Fruit fly (Drosophila melanogaster): ENCODE results near the gene CG10646.
A peak's percentile ranks its signal among the peaks of the same experiment; 100 is the strongest.

The CG10646 gene

DNA sequence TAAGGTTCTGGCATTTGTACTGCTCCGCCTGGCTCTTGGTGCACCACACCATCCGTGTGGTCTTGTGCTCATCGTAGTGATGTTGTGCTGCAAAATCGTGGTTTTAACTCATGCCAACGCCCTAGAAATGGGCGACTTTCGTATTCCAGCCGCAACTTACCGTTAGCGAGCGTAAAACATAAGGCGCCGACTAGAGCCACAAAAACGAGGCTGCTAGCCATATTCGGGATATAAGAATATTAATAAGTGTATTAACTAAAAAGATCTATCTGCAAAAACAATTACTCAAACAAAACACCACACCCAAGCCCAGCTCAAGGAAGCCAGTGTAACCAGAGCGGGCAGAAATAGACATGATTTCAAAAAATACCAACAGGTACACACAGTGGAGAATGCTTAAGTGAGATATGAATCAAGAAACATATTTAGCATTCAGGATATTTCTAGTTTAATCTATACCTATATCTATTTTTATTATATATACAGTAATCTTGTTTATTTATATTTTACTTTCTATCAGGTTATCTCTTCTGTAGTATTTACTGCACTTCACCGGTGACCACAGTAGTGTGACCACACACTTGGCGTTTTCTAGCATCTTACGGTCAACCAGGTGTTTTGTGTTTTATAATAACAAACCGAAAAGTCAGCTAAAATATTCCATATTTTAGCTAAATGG lies 29.8 kb upstream of the CG10646 start, which contains the start of the genes Tsf2 and CG34242 (continued):
- TF ChIP-seq fd3F (GFP tag; optimal IDR thresholded peaks at IDR 0.05), result peak; percentile 6
- no peak for TF ChIP-seq maf-S (GFP tag; optimal IDR thresholded peaks at IDR 0.05)
- no peak for TF ChIP-seq pnt (GFP tag; optimal IDR thresholded peaks at IDR 0.05)
- no peak for TF ChIP-seq aop (GFP tag; IDR thresholded peaks at IDR 0.05)
- peak; percentile 97 for TF ChIP-seq esg (GFP tag; conservative IDR thresholded peaks at IDR 0.05)
- peak; percentile 57 for TF ChIP-seq pzg (GFP tag; optimal IDR thresholded peaks at IDR 0.05)
- no peak for TF ChIP-seq CG6791 (GFP tag; IDR thresholded peaks at IDR 0.05; ENCODE audit: partially characterized antibody)
- TF ChIP-seq CG6765 (GFP tag; optimal IDR thresholded peaks at IDR 0.05), result no peak
- TF ChIP-seq CG31224 (GFP tag; IDR thresholded peaks at IDR 0.05), result peak; percentile 67
- peak; percentile 79 for TF ChIP-seq C15 (GFP tag; IDR thresholded peaks at IDR 0.05)
- peak; percentile 1 for TF ChIP-seq CG12155 (GFP tag; optimal IDR thresholded peaks at IDR 0.05)
- TF ChIP-seq CG2678 (tag; optimal IDR thresholded peaks at IDR 0.05), result peak; percentile 93
- peak; percentile 10 for TF ChIP-seq CTCF (GFP tag; optimal IDR thresholded peaks at IDR 0.05)
- no peak for TF ChIP-seq sqz (GFP tag; optimal IDR thresholded peaks at IDR 0.05)
- no peak for TF ChIP-seq br (optimal IDR thresholded peaks at IDR 0.05)
- no peak for TF ChIP-seq D (optimal IDR thresholded peaks at IDR 0.05)
- peak; percentile 66 for TF ChIP-seq D (GFP tag; optimal IDR thresholded peaks at IDR 0.05)
- TF ChIP-seq CG10959 (GFP tag; IDR thresholded peaks at IDR 0.05), result peak; percentile 68
- TF ChIP-seq repo (GFP tag; optimal IDR thresholded peaks at IDR 0.05), result no peak
- TF ChIP-seq her (GFP tag; optimal IDR thresholded peaks at IDR 0.05), result no peak
- no peak for TF ChIP-seq CG17328 (GFP tag; IDR thresholded peaks at IDR 0.05)
- no peak for TF ChIP-seq chm (GFP tag; IDR thresholded peaks at IDR 0.05)
- peak in 1 of 2 experiments; percentile 6 for TF ChIP-seq dpn (GFP tag; optimal IDR thresholded peaks at IDR 0.05)
- TF ChIP-seq shn (GFP tag; optimal IDR thresholded peaks at IDR 0.05), result no peak
- peak; percentile 69 for TF ChIP-seq CG30020 (tag; optimal IDR thresholded peaks at IDR 0.05)
- TF ChIP-seq zf30C (GFP tag; optimal IDR thresholded peaks at IDR 0.05), result no peak
- TF ChIP-seq CG12659 (GFP tag; optimal IDR thresholded peaks at IDR 0.05), result peak; percentile 56
- peak; percentile 24; the same call in 1 of the 2 replicates for TF ChIP-seq E2f2 (GFP tag; IDR thresholded peaks at IDR 0.05)
- TF ChIP-seq CG17361 (GFP tag; IDR thresholded peaks at IDR 0.05), result peak; percentile 94
- peak; percentile 8 for TF ChIP-seq CG13424 (tag; optimal IDR thresholded peaks at IDR 0.05)
- TF ChIP-seq sima (GFP tag; optimal IDR thresholded peaks at IDR 0.05), result no peak
- TF ChIP-seq crol (GFP tag; IDR thresholded peaks at IDR 0.05), result no peak
- TF ChIP-seq kni (GFP tag; optimal IDR thresholded peaks at IDR 0.05), result no peak
- peak; percentile 8 for TF ChIP-seq CG5245 (GFP tag; optimal IDR thresholded peaks at IDR 0.05)
- peak; percentile 96 for TF ChIP-seq CG32772 (GFP tag; IDR thresholded peaks at IDR 0.05)
- no peak for TF ChIP-seq lov (optimal IDR thresholded peaks at IDR 0.05)
- TF ChIP-seq lov (GFP tag; IDR thresholded peaks at IDR 0.05), result peak; percentile 74; the same call in 1 of the 3 replicates
- TF ChIP-seq tna (GFP tag; IDR thresholded peaks at IDR 0.05; ENCODE audit: partially characterized antibody), result no peak
- TF ChIP-seq eve (GFP tag; optimal IDR thresholded peaks at IDR 0.05), result no peak
- TF ChIP-seq chinmo (GFP tag; IDR thresholded peaks at IDR 0.05; ENCODE audit: partially characterized antibody), result no peak
- TF ChIP-seq CG32767 (GFP tag; IDR thresholded peaks at IDR 0.05), result no peak
- peak; percentile 92 for TF ChIP-seq phol (tag; optimal IDR thresholded peaks at IDR 0.05)
- TF ChIP-seq Sox100B (GFP tag; optimal IDR thresholded peaks at IDR 0.05), result no peak
- no peak for TF ChIP-seq dmrt11E (tag; optimal IDR thresholded peaks at IDR 0.05)
- no peak for TF ChIP-seq CG8478 (optimal IDR thresholded peaks at IDR 0.05)
- peak; percentile 83 for TF ChIP-seq stc (GFP tag; IDR thresholded peaks at IDR 0.05)
- TF ChIP-seq cato (GFP tag; optimal IDR thresholded peaks at IDR 0.05; ENCODE audit: borderline replicate concordance), result no peak
- no peak for TF ChIP-seq Tbp (GFP tag; optimal IDR thresholded peaks at IDR 0.05)
- peak; percentile 57 for TF ChIP-seq CG3847 (GFP tag; IDR thresholded peaks at IDR 0.05)
- TF ChIP-seq CG18599 (GFP tag; optimal IDR thresholded peaks at IDR 0.05), result no peak
- peak; percentile 91 for TF ChIP-seq Nf-YA (GFP tag; IDR thresholded peaks at IDR 0.05)
- TF ChIP-seq CG3065 (GFP tag; optimal IDR thresholded peaks at IDR 0.05), result no peak
